Fruit fly (Drosophila melanogaster): ENCODE data around the gene CG17450.

- TF ChIP-seq CG15710 (tag; optimal IDR thresholded peaks at IDR 0.05) (no peak), EcR (GFP tag; optimal IDR thresholded peaks at IDR 0.05) (no peak), CG12605 (GFP tag; IDR thresholded peaks at IDR 0.05) (no peak), CG32121 (GFP tag; IDR thresholded peaks at IDR 0.05) (no peak), Pif1B (GFP tag; optimal IDR thresholded peaks at IDR 0.05) (no peak), rn (GFP tag; IDR thresholded peaks at IDR 0.05) (no peak), CG8159 (tag; optimal IDR thresholded peaks at IDR 0.05) (no peak), CG14655 (GFP tag; optimal IDR thresholded peaks at IDR 0.05) (no peak), CG34367 (tag; optimal IDR thresholded peaks at IDR 0.05) (no peak), D1 (tag; optimal IDR thresholded peaks at IDR 0.05) (no peak), Ets98B (GFP tag; IDR thresholded peaks at IDR 0.05) (no peak), CG13204 (GFP tag; optimal IDR thresholded peaks at IDR 0.05) (no peak)
Measured at dm6 chrX:21565539-21565938, 43.2 kb downstream of the CG17450 start.

Measured in whole organism, pupa.